Fruit fly (Drosophila melanogaster) whole organism, embryonic: ENCODE measurements around the gene Mrtf.
A peak's percentile ranks its signal among the peaks of the same experiment; 100 is the strongest.

Source experiments
- BEAF-32 ChIP-seq: fragments of 200-800 bp; sonication (Bioruptor generic); optimal IDR thresholded peaks from 3 replicates; lab custom pipeline; 2017; ENCODE audit warnings: missing biosample characterization, missing genetic modification characterization, mild to moderate bottlenecking, moderate library complexity, missing genetic modification reagents
- C15 ChIP-seq: fragments of 200-800 bp; sonication (Bioruptor generic); IDR thresholded peaks from 3 replicates; pipeline ENCODE4 v1.3.6; 2022; ENCODE audit warnings: missing biosample characterization, missing genetic modification characterization
- CG10267 ChIP-seq: fragments of 200-800 bp; sonication (Bioruptor generic); optimal IDR thresholded peaks from 2 replicates; lab custom pipeline; 2018; ENCODE audit warnings: missing biosample characterization, mild to moderate bottlenecking, missing genetic modification characterization, moderate library complexity
- CG10274 ChIP-seq: fragments of 200-800 bp; sonication (Bioruptor generic); optimal IDR thresholded peaks from 3 replicates; lab custom pipeline; 2017; ENCODE audit warnings: missing biosample characterization, mild to moderate bottlenecking, missing genetic modification characterization
- CG10565 ChIP-seq: fragments of 200-800 bp; sonication (Bioruptor generic); optimal IDR thresholded peaks from 3 replicates; lab custom pipeline; 2016; ENCODE audit warnings: missing biosample characterization, mild to moderate bottlenecking, missing genetic modification characterization
- CG13775 ChIP-seq: fragments of 200-800 bp; sonication (Bioruptor generic); optimal IDR thresholded peaks from 3 replicates; lab custom pipeline; 2017; ENCODE audit warnings: missing biosample characterization, mild to moderate bottlenecking, missing genetic modification characterization
- CG1529 ChIP-seq: fragments of 200-800 bp; sonication (Bioruptor generic); optimal IDR thresholded peaks from 3 replicates; lab custom pipeline; 2018; ENCODE audit warnings: missing biosample characterization, missing genetic modification characterization
- CG1647 ChIP-seq: fragments of 200-800 bp; sonication (Bioruptor generic); optimal IDR thresholded peaks from 3 replicates; lab custom pipeline; 2016; ENCODE audit warnings: missing biosample characterization, missing genetic modification characterization
- CG16813 ChIP-seq: fragments of 200-800 bp; sonication (Bioruptor generic); IDR thresholded peaks from 3 replicates; pipeline ENCODE4 v1.3.6; 2022; ENCODE audit warnings: missing biosample characterization, missing genetic modification characterization; ENCODE audit not compliant: partially characterized antibody
- CG1832 ChIP-seq: fragments of 200-800 bp; sonication (Bioruptor generic); optimal IDR thresholded peaks from 2 replicates; lab custom pipeline; 2017; ENCODE audit warnings: missing biosample characterization, mild to moderate bottlenecking, missing genetic modification characterization, inconsistent platforms
- CG33557 ChIP-seq: fragments of 200-800 bp; sonication (Bioruptor generic); optimal IDR thresholded peaks from 2 replicates; lab custom pipeline; 2019; ENCODE audit warnings: missing biosample characterization, mild to moderate bottlenecking, missing genetic modification characterization, moderate library complexity
- CG34224 ChIP-seq: fragments of 200-800 bp; sonication (Bioruptor generic); IDR thresholded peaks from 3 replicates; pipeline ENCODE4 v1.3.6; 2022; ENCODE audit warnings: missing biosample characterization, missing genetic modification characterization; ENCODE audit not compliant: partially characterized antibody
- CG4404 ChIP-seq: fragments of 200-800 bp; sonication (Bioruptor generic); IDR thresholded peaks from 2 replicates; pipeline ENCODE4 v1.3.6; 2022; ENCODE audit warnings: missing biosample characterization, missing genetic modification characterization
- CG4424 ChIP-seq: fragments of 200-800 bp; sonication (Bioruptor generic); optimal IDR thresholded peaks from 3 replicates; lab custom pipeline; 2016; ENCODE audit warnings: missing biosample characterization, missing genetic modification characterization
- CG6689 ChIP-seq: fragments of 200-800 bp; sonication (Bioruptor generic); IDR thresholded peaks from 2 replicates; pipeline ENCODE4 v1.3.6; 2022; ENCODE audit warnings: missing biosample characterization, missing genetic modification characterization
- CG7357 ChIP-seq: fragments of 200-800 bp; sonication (Bioruptor generic); IDR thresholded peaks from 3 replicates; pipeline ENCODE4 v1.3.6; 2022; ENCODE audit warnings: missing biosample characterization, missing genetic modification characterization
- CG8281 ChIP-seq: fragments of 200-800 bp; sonication (Bioruptor generic); optimal IDR thresholded peaks from 2 replicates; lab custom pipeline; 2018; ENCODE audit warnings: missing biosample characterization, mild to moderate bottlenecking, missing genetic modification characterization, moderate library complexity
- CG8388 ChIP-seq: fragments of 200-800 bp; sonication (Bioruptor generic); optimal IDR thresholded peaks from 2 replicates; lab custom pipeline; 2019; ENCODE audit warnings: missing biosample characterization, mild to moderate bottlenecking, missing genetic modification characterization, moderate library complexity
- Chrac-16 ChIP-seq: fragments of 200-800 bp; sonication (Bioruptor generic); optimal IDR thresholded peaks from 3 replicates; lab custom pipeline; 2016; ENCODE audit warnings: missing biosample characterization, missing genetic modification characterization
- Dek ChIP-seq: fragments of 200-800 bp; sonication (Bioruptor generic); optimal IDR thresholded peaks from 3 replicates; lab custom pipeline; 2019; ENCODE audit warnings: missing biosample characterization, mild to moderate bottlenecking, missing genetic modification characterization, moderate library complexity
- Dp ChIP-seq: fragments of 200-800 bp; sonication (Bioruptor generic); optimal IDR thresholded peaks from 2 replicates; lab custom pipeline; 2018; ENCODE audit warnings: missing biosample characterization, mild to moderate bottlenecking, missing genetic modification characterization, moderate library complexity
- ERR ChIP-seq: fragments of 200-800 bp; sonication (Bioruptor generic); optimal IDR thresholded peaks from 2 replicates; lab custom pipeline; 2016; ENCODE audit warnings: missing biosample characterization, missing genetic modification characterization
- Fer2 ChIP-seq: fragments of 200-800 bp; sonication (Bioruptor generic); optimal IDR thresholded peaks from 2 replicates; lab custom pipeline; 2018; ENCODE audit warnings: missing biosample characterization, mild to moderate bottlenecking, missing genetic modification characterization, moderate library complexity
- NC2α ChIP-seq: fragments of 200-800 bp; sonication (Bioruptor generic); optimal IDR thresholded peaks from 2 replicates; lab custom pipeline; 2016; ENCODE audit warnings: missing biosample characterization, missing genetic modification characterization
- NFAT ChIP-seq: fragments of 200-800 bp; sonication (Bioruptor generic); IDR thresholded peaks from 2 replicates; pipeline ENCODE4 v1.3.6; 2022; ENCODE audit warnings: missing biosample characterization, missing genetic modification characterization
- Nf-YB ChIP-seq: fragments of 200-800 bp; sonication (Bioruptor generic); optimal IDR thresholded peaks from 3 replicates; lab custom pipeline; 2019; ENCODE audit warnings: missing biosample characterization, mild to moderate bottlenecking, missing genetic modification characterization, moderate library complexity
- Six4 ChIP-seq: fragments of 200-800 bp; sonication (Bioruptor generic); optimal IDR thresholded peaks from 2 replicates; lab custom pipeline; 2016; ENCODE audit warnings: missing biosample characterization, missing genetic modification characterization
- Trl ChIP-seq, 3 experiments: fragments of >200 bp in 2 of 3; fragments of 200-800 bp in 1 of 3; sonication (Bioruptor generic) in 1 of 3; optimal IDR thresholded peaks; 2 replicates in 1 of 3; 3 replicates in 2 of 3; lab custom pipeline; 2016 to 2017; ENCODE audit warnings: missing biosample characterization in 1 of 3, missing genetic modification characterization in 1 of 3
- ap ChIP-seq: fragments of 200-800 bp; sonication (Bioruptor generic); IDR thresholded peaks from 2 replicates; pipeline ENCODE4 v1.3.6; 2022; ENCODE audit warnings: missing biosample characterization, missing genetic modification characterization
- bab2 ChIP-seq: fragments of 200-800 bp; sonication (Bioruptor generic); optimal IDR thresholded peaks from 2 replicates; lab custom pipeline; 2016; ENCODE audit warnings: missing biosample characterization, missing genetic modification characterization
- bcd ChIP-seq: fragments of 200-800 bp; sonication (Bioruptor generic); optimal IDR thresholded peaks from 2 replicates; lab custom pipeline; 2017; ENCODE audit warnings: missing biosample characterization, mild to moderate bottlenecking, missing genetic modification characterization
- cad ChIP-seq: fragments of >200 bp; optimal IDR thresholded peaks from 2 replicates; lab custom pipeline; 2017; ENCODE audit warnings: missing biosample characterization, missing genetic modification characterization
- danr ChIP-seq: fragments of 200-800 bp; sonication (Bioruptor generic); IDR thresholded peaks from 2 replicates; pipeline ENCODE4 v1.3.6; 2022; ENCODE audit warnings: missing biosample characterization, missing genetic modification characterization
- ewg ChIP-seq: fragments of 200-800 bp; sonication (Bioruptor generic); optimal IDR thresholded peaks from 3 replicates; lab custom pipeline; 2017; ENCODE audit warnings: mild to moderate bottlenecking, missing biosample characterization, missing genetic modification reagents, missing genetic modification characterization
- gro ChIP-seq: fragments of 200-800 bp; sonication (Bioruptor generic); optimal IDR thresholded peaks from 2 replicates; lab custom pipeline; 2016; ENCODE audit warnings: missing biosample characterization, missing genetic modification characterization
- jigr1 ChIP-seq: fragments of 200-800 bp; sonication (Bioruptor generic); IDR thresholded peaks from 3 replicates; pipeline ENCODE4 v1.3.6; 2022; ENCODE audit warnings: missing biosample characterization, missing genetic modification characterization
- kni ChIP-seq: fragments of 200-800 bp; sonication (Bioruptor generic); optimal IDR thresholded peaks from 3 replicates; lab custom pipeline; 2017; ENCODE audit warnings: mild to moderate bottlenecking, missing biosample characterization, missing genetic modification reagents, missing genetic modification characterization
- pan ChIP-seq, 4 experiments: fragments of >200 bp in 3 of 4; fragments of 200-800 bp in 1 of 4; sonication (Bioruptor generic) in 1 of 4; optimal IDR thresholded peaks in 3 of 4; IDR thresholded peaks in 1 of 4; 2 replicates each; pipeline versions ENCODE4 v1.3.6 to Lab custom; 2017 to 2022; ENCODE audit warnings: missing biosample characterization in 2 of 4, missing genetic modification characterization in 2 of 4, mixed read lengths in 1 of 4
- pfk ChIP-seq: fragments of 200-800 bp; sonication (Bioruptor generic); optimal IDR thresholded peaks from 2 replicates; lab custom pipeline; 2018; ENCODE audit warnings: missing biosample characterization, mild to moderate bottlenecking, missing genetic modification characterization, moderate library complexity
- run ChIP-seq: fragments of 200-800 bp; sonication (Bioruptor generic); optimal IDR thresholded peaks from 3 replicates; lab custom pipeline; 2018; ENCODE audit warnings: missing biosample characterization, mild to moderate bottlenecking, missing genetic modification characterization
- salm ChIP-seq: fragments of 200-800 bp; sonication (Bioruptor generic); optimal IDR thresholded peaks from 2 replicates; lab custom pipeline; 2018; ENCODE audit warnings: missing biosample characterization, mild to moderate bottlenecking, missing genetic modification characterization
- sd ChIP-seq: fragments of 200-800 bp; sonication (Bioruptor generic); optimal IDR thresholded peaks from 3 replicates; lab custom pipeline; 2018; ENCODE audit warnings: missing biosample characterization, mild to moderate bottlenecking, missing genetic modification characterization, moderate library complexity
- sim ChIP-seq: fragments of 200-800 bp; sonication (Bioruptor generic); IDR thresholded peaks from 2 replicates; pipeline ENCODE4 v1.3.6; 2022; ENCODE audit warnings: missing biosample characterization, missing genetic modification characterization
- sima ChIP-seq: fragments of 200-800 bp; sonication (Bioruptor generic); optimal IDR thresholded peaks from 2 replicates; lab custom pipeline; 2016; ENCODE audit warnings: missing biosample characterization, missing genetic modification characterization
- trh ChIP-seq: fragments of 200-800 bp; sonication (Bioruptor generic); optimal IDR thresholded peaks from 2 replicates; lab custom pipeline; 2016; ENCODE audit warnings: missing biosample characterization, missing genetic modification characterization
- ttk ChIP-seq: fragments of 200-800 bp; sonication (Bioruptor generic); IDR thresholded peaks from 2 replicates; pipeline ENCODE4 v2.1.2; 2022; ENCODE audit warnings: missing biosample characterization, missing genetic modification characterization
- tx ChIP-seq: fragments of 200-800 bp; sonication (Bioruptor generic); optimal IDR thresholded peaks from 2 replicates; lab custom pipeline; 2016; ENCODE audit warnings: missing biosample characterization, missing genetic modification characterization
- zfh1 ChIP-seq: fragments of 200-800 bp; sonication (Bioruptor generic); IDR thresholded peaks from 3 replicates; pipeline ENCODE4 v1.3.6; 2022; ENCODE audit warnings: missing biosample characterization, missing genetic modification characterization

Mrtf gene

dm6 chr3L:2766269-2767088, at the start of gene Mrtf, which contains the start of gene Non2 (continued):
- no peak for TF ChIP-seq ap (GFP tag; lab: Robert Waterston, UW)
- TF ChIP-seq bab2: peak; percentile 69
- peak; percentile 9 for TF ChIP-seq CG10274
- TF ChIP-seq tx (GFP tag; lab: Kevin White, UChicago): peak; percentile 23
- TF ChIP-seq CG7357 (GFP tag; lab: Robert Waterston, UW): no peak; the same call in 2 of the 3 replicates
- TF ChIP-seq zfh1 (GFP tag; lab: Robert Waterston, UW): peak; percentile 43; the same call in 2 of the 3 replicates
- peak; percentile 81 for TF ChIP-seq CG16813
- TF ChIP-seq CG1647 (GFP tag; lab: Kevin White, UChicago): no peak
- no peak for TF ChIP-seq Trl (optimal IDR thresholded peaks at IDR 0.05; lab: Kevin White, UChicago)
- TF ChIP-seq Trl (GFP tag; optimal IDR thresholded peaks at IDR 0.05; lab: Kevin White, UChicago): peak; percentile 55
- peak; percentile 30; the same call in 1 of the 2 replicates for TF ChIP-seq CG6689 (GFP tag; lab: Robert Waterston, UW)
- TF ChIP-seq sd: peak; percentile 10
- TF ChIP-seq ttk (GFP tag; lab: Robert Waterston, UW): peak; percentile 52
- no peak for TF ChIP-seq run (tag; lab: Kevin White, UChicago)
- no peak for TF ChIP-seq CG8281 (tag; lab: Kevin White, UChicago)
- TF ChIP-seq kni (GFP tag; lab: Kevin White, UChicago): peak; percentile 21
- no peak for TF ChIP-seq sim (GFP tag; lab: Robert Waterston, UW)
- TF ChIP-seq NFAT (GFP tag; lab: Robert Waterston, UW): peak; percentile 63
- 0 out of 3 replicates have a peak, but pooled peaks have one; percentile 26 for TF ChIP-seq C15 (GFP tag; lab: Robert Waterston, UW)
- TF ChIP-seq CG10565: no peak
- 0 out of 2 replicates have a peak, but pooled peaks have one; percentile 41 for TF ChIP-seq CG4404
- TF ChIP-seq CG1529 (GFP tag; lab: Kevin White, UChicago): peak; percentile 3
- peak; percentile 4 for TF ChIP-seq sima (GFP tag; lab: Kevin White, UChicago)
- TF ChIP-seq jigr1 (GFP tag; lab: Robert Waterston, UW): no peak
- TF ChIP-seq ewg: peak; percentile 23
- TF ChIP-seq danr: no peak
- peak; percentile 50 for TF ChIP-seq Dek (tag; lab: Kevin White, UChicago)
- peak; percentile 50 for TF ChIP-seq Six4
- TF ChIP-seq Dp (GFP tag; lab: Kevin White, UChicago): peak; percentile 43
- no peak for TF ChIP-seq pan (optimal IDR thresholded peaks at IDR 0.05; lab: Kevin White, UChicago)
- no peak for TF ChIP-seq pan (GFP tag; optimal IDR thresholded peaks at IDR 0.05 in 1 of 2, IDR thresholded peaks at IDR 0.05 in 1 of 2)
- peak; percentile 71 for TF ChIP-seq CG4424 (GFP tag; lab: Kevin White, UChicago)
- peak; percentile 89 for TF ChIP-seq BEAF-32 (GFP tag; lab: Kevin White, UChicago)
- TF ChIP-seq pfk (GFP tag; lab: Kevin White, UChicago): no peak
- TF ChIP-seq CG33557 (GFP tag; lab: Kevin White, UChicago): peak; percentile 38
- TF ChIP-seq trh (GFP tag; lab: Kevin White, UChicago): no peak
- no peak for TF ChIP-seq cad (GFP tag; lab: Kevin White, UChicago)
- TF ChIP-seq CG13775 (GFP tag; lab: Kevin White, UChicago): peak; percentile 73
- TF ChIP-seq bcd: peak; percentile 56
- no peak for TF ChIP-seq salm
- no peak for TF ChIP-seq NC2α
- peak; percentile 55 for TF ChIP-seq CG10267
- TF ChIP-seq CG8388 (GFP tag; lab: Kevin White, UChicago): peak; percentile 17
- TF ChIP-seq ERR: no peak
- no peak for TF ChIP-seq gro (GFP tag; lab: Kevin White, UChicago)
- no peak for TF ChIP-seq CG1832 (GFP tag; lab: Kevin White, UChicago)
- peak; percentile 53 for TF ChIP-seq Fer2 (tag; lab: Kevin White, UChicago)
- peak; percentile 70 for TF ChIP-seq CG34224
- peak; percentile 26 for TF ChIP-seq Nf-YB
- TF ChIP-seq Chrac-16: peak; percentile 45
